Worm (Caenorhabditis elegans) whole organism, late embryonic: Measurements from ENCODE around the gene Y58A7A.1.

Source experiments
- ceh-45 ChIP-seq: fragments of 200-800 bp; sonication (Bioruptor generic); IDR thresholded peaks from 2 replicates; pipeline ENCODE4 v1.3.6; 2022; ENCODE audit warnings: missing genetic modification reagents, missing genetic modification characterization, missing compliant biosample characterization
- dmd-4 ChIP-seq: sonication (generic microtip); optimal IDR thresholded peaks from 2 replicates; lab custom pipeline; 2016; ENCODE audit warnings: borderline replicate concordance, missing genetic modification characterization, missing compliant biosample characterization
- elt-4 ChIP-seq: sonication (generic microtip); optimal IDR thresholded peaks from 2 replicates; lab custom pipeline; 2016; ENCODE audit warnings: missing genetic modification characterization, missing compliant biosample characterization
- fax-1 ChIP-seq: sonication (generic microtip); optimal IDR thresholded peaks from 2 replicates; lab custom pipeline; 2016; ENCODE audit warnings: missing genotype, missing genetic modification characterization, missing compliant biosample characterization
- fkh-10 ChIP-seq: fragments of 150-350 bp; optimal IDR thresholded peaks from 2 replicates; lab custom pipeline; 2014; ENCODE audit warnings: missing biosample characterization, missing genetic modification reagents, missing genetic modification characterization
- mec-3 ChIP-seq: sonication (generic microtip); optimal IDR thresholded peaks from 2 replicates; lab custom pipeline; 2016; ENCODE audit warnings: borderline replicate concordance, missing genetic modification characterization, missing compliant biosample characterization
- nfya-1 ChIP-seq: sonication (generic microtip); optimal IDR thresholded peaks from 2 replicates; lab custom pipeline; 2017; ENCODE audit warnings: missing genetic modification characterization, mild to moderate bottlenecking, missing compliant biosample characterization, antibody characterized with exemption, moderate library complexity
- nhr-11 ChIP-seq: fragments of 150-350 bp; optimal IDR thresholded peaks from 2 replicates; lab custom pipeline; 2014; ENCODE audit warnings: missing biosample characterization, missing genetic modification characterization
- nhr-232 ChIP-seq: sonication (generic microtip); optimal IDR thresholded peaks from 2 replicates; lab custom pipeline; 2016; ENCODE audit warnings: missing genetic modification characterization, missing compliant biosample characterization
- odd-2 ChIP-seq: sonication (generic microtip); optimal IDR thresholded peaks from 2 replicates; lab custom pipeline; 2017; ENCODE audit warnings: antibody characterized with exemption, mild to moderate bottlenecking, missing genetic modification characterization, missing compliant biosample characterization
- ttx-3 ChIP-seq: sonication (generic microtip); optimal IDR thresholded peaks from 2 replicates; lab custom pipeline; 2016; ENCODE audit warnings: missing genetic modification reagents, missing genetic modification characterization, missing compliant biosample characterization
- unc-42 ChIP-seq: sonication (generic microtip); optimal IDR thresholded peaks from 2 replicates; lab custom pipeline; 2016; ENCODE audit warnings: missing genotype, missing genetic modification characterization, missing compliant biosample characterization

DNA sequence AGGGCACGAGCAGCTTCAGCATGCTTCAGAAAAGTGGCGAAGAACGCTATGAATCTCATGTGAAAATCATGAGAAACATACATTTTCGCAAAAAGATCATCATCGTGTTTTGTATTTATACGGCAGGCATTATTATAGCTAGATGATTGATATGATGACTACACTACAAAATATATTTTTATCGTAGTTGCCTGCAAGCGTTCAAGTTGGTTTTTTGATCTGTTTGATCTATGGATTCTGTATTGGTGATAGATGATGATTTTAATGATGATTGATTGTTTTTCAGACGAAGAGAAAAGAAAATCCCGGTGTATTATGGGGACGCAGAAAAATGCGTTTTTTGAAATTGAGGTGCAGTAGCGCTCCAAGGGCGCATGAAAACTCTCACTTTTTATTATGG, 41.3 kb upstream of the Y58A7A.1 start, which contains the start of gene ugt-63:
- no peak for TF ChIP-seq mec-3
- no peak for TF ChIP-seq fkh-10
- TF ChIP-seq dmd-4 (tag; lab: Kevin White, UChicago), result no peak
- TF ChIP-seq fax-1 (tag; lab: Kevin White, UChicago), result no peak
- no peak for TF ChIP-seq nhr-11 (tag; lab: Kevin White, UChicago)
- no peak for TF ChIP-seq unc-42 (tag; lab: Kevin White, UChicago)
- no peak for TF ChIP-seq odd-2
- no peak for TF ChIP-seq nhr-232 (tag; lab: Kevin White, UChicago)
- no peak for TF ChIP-seq nfya-1
- TF ChIP-seq ceh-45 (GFP tag; lab: Robert Waterston, UW), result no peak
- TF ChIP-seq ttx-3, result no peak
- TF ChIP-seq elt-4 (tag; lab: Kevin White, UChicago), result no peak
